Worm (Caenorhabditis elegans): ENCODE measurements around the gene ctsa-1.1.
A peak's percentile ranks its signal among the peaks of the same experiment; 100 is the strongest.

Gene ctsa-1.1

DNA sequence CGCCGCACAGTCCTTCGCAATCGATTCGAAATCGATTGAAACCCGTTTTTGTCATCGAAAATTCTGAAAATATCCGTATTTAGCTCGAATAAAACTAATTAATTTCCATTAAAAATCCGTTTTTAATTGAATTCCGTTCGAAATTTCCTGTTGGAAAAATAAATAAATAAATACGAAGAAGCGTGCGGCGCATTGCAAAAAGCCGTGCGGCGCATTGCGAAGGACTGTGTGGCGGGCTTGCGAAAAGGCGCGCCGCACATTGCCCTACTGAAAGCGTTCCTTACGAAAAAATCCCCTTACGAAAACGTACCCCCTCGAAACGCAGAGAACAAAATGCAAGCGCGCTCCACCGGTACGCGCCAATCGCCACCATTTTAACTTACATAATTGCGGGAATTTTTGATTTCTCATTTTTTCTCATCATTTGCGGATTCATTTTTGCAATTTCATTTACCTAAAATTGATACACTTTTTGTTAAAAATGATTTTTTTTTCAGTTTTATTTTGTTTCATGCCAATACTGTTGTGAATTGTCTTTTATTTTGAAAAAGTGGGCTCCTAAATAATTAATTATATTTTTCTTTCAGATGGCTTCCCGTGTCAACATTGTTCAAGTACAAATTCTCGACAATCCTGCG lies 35.8 kb upstream of the ctsa-1.1 start, which contains the start of gene unc-85:
Gene unc-85 (plus strand): TSS at position 588 of the 638 bp plus-strand sequence.
- peak; percentile 68 for TF ChIP-seq drap-1 (GFP tag; optimal IDR thresholded peaks at IDR 0.05)
- TF ChIP-seq mep-1 (tag; optimal IDR thresholded peaks at IDR 0.05), result peak; percentile 70
- TF ChIP-seq lin-13 (tag; optimal IDR thresholded peaks at IDR 0.05), result peak; percentile 12
- TF ChIP-seq ztf-11 (tag; optimal IDR thresholded peaks at IDR 0.05), result peak; percentile 29
- TF ChIP-seq unc-120 (tag; optimal IDR thresholded peaks at IDR 0.05; ENCODE audit: poor library complexity, severe bottlenecking), result peak; percentile 68
- peak; percentile 48 for TF ChIP-seq ces-1 (GFP tag; optimal IDR thresholded peaks at IDR 0.05)
- TF ChIP-seq M03D4.4 (tag; optimal IDR thresholded peaks at IDR 0.05), result peak; percentile 57
- TF ChIP-seq lsy-2 (tag; optimal IDR thresholded peaks at IDR 0.05), result peak; percentile 67
- peak; percentile 87 for TF ChIP-seq sptf-1 (tag; optimal IDR thresholded peaks at IDR 0.05)
- peak; percentile 77 for TF ChIP-seq mls-2 (tag; optimal IDR thresholded peaks at IDR 0.05)
- peak; percentile 6 for TF ChIP-seq hlh-1 (tag; optimal IDR thresholded peaks at IDR 0.05)
- peak; percentile 66 for TF ChIP-seq ceh-43 (GFP tag; optimal IDR thresholded peaks at IDR 0.05)
- TF ChIP-seq cnd-1 (tag; optimal IDR thresholded peaks at IDR 0.05), result peak; percentile 48
- peak; percentile 48 for TF ChIP-seq ham-2 (GFP tag; optimal IDR thresholded peaks at IDR 0.05)
- peak; percentile 6 for TF ChIP-seq elt-1 (tag; optimal IDR thresholded peaks at IDR 0.05; ENCODE audit: borderline replicate concordance, insufficient read depth)
- peak; percentile 60 for TF ChIP-seq nhr-237 (tag; optimal IDR thresholded peaks at IDR 0.05)

DNA sequence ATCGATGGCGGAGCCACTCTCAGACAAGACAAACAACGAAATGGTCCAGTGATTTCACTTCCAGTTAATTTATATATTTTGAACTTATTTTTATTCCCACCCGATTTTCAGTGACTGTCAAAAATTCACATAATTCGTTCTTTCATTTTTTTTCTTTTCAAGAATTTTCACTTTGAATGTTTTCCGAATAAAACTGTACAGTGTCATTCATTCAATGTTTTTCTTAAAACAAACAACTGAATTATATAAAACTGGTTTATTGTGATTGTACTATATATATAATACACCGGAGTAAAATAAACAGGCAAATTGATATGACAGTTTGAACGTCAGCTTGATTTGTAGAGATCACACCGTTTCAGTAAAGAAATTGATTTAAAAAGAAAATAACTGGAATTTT lies 34.4 kb upstream of the ctsa-1.1 start:
- TF ChIP-seq nhr-2 (tag; optimal IDR thresholded peaks at IDR 0.05) (no peak), blmp-1 (tag; optimal IDR thresholded peaks at IDR 0.05) (no peak), zip-8 (tag; optimal IDR thresholded peaks at IDR 0.05) (no peak), ceh-43 (GFP tag; optimal IDR thresholded peaks at IDR 0.05) (no peak), lin-13 (tag; optimal IDR thresholded peaks at IDR 0.05) (no peak), flh-1 (GFP tag; optimal IDR thresholded peaks at IDR 0.05) (no peak), nhr-237 (tag; optimal IDR thresholded peaks at IDR 0.05) (no peak), ceh-83 (GFP tag; optimal IDR thresholded peaks at IDR 0.05) (no peak), lin-32 (GFP tag; optimal IDR thresholded peaks at IDR 0.05) (no peak), lsy-2 (tag; optimal IDR thresholded peaks at IDR 0.05) (no peak), unc-39 (tag; optimal IDR thresholded peaks at IDR 0.05) (no peak), ceh-39 (tag; optimal IDR thresholded peaks at IDR 0.05) (no peak), mls-2 (tag; optimal IDR thresholded peaks at IDR 0.05) (no peak), mep-1 (tag; optimal IDR thresholded peaks at IDR 0.05) (no peak), sptf-1 (tag; optimal IDR thresholded peaks at IDR 0.05) (no peak), elt-1 (tag; optimal IDR thresholded peaks at IDR 0.05; ENCODE audit: borderline replicate concordance, insufficient read depth) (no peak), drap-1 (GFP tag; optimal IDR thresholded peaks at IDR 0.05) (no peak), hlh-1 (tag; optimal IDR thresholded peaks at IDR 0.05) (no peak), ces-1 (GFP tag; optimal IDR thresholded peaks at IDR 0.05) (no peak)

DNA sequence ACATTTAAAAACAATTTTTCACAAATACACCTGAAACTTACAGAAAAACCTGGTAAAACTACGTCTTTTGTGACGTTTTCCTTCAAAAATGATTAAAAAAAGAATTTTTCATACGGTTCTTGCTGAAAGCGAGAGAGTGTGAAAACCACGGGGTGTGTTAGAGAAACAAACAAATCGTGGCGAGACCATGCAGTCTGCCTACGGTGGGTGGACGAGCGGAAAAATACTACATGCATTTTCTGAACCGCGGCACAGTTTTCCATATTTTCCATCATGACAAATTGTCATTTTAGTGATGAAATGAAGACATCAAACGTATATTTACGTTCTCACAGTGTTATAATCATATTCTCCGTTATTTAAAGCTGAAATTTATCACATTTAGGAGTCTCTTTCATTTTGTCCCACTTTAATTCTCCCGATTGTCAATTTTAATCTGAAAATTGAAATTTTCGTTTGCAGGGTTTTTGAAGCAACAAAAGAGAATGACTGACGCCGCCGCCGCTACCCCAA lies 31.0 kb upstream of the ctsa-1.1 start, which contains the start of the genes F10G7.9 and tsn-1:
Gene F10G7.9 (minus strand): TSS at position 127 of the 513 bp plus-strand sequence.
Gene tsn-1 (plus strand): TSS at position 463 of the 513 bp plus-strand sequence.
- TF ChIP-seq mab-5 (tag; optimal IDR thresholded peaks at IDR 0.05), result no peak
- no peak for TF ChIP-seq blmp-1 (tag; optimal IDR thresholded peaks at IDR 0.05)
- TF ChIP-seq unc-39 (tag; optimal IDR thresholded peaks at IDR 0.05), result no peak
- no peak for TF ChIP-seq mls-2 (tag; optimal IDR thresholded peaks at IDR 0.05)
- TF ChIP-seq tbx-8 (GFP tag; optimal IDR thresholded peaks at IDR 0.05), result no peak
- no peak for TF ChIP-seq ham-2 (GFP tag; optimal IDR thresholded peaks at IDR 0.05)
- no peak for TF ChIP-seq ces-1 (GFP tag; optimal IDR thresholded peaks at IDR 0.05)
- no peak for TF ChIP-seq nhr-237 (tag; optimal IDR thresholded peaks at IDR 0.05)
- TF ChIP-seq ztf-11 (tag; optimal IDR thresholded peaks at IDR 0.05), result no peak
- TF ChIP-seq lin-13 (tag; optimal IDR thresholded peaks at IDR 0.05), result peak; percentile 20
- no peak for TF ChIP-seq hlh-1 (tag; optimal IDR thresholded peaks at IDR 0.05)
- no peak for TF ChIP-seq M03D4.4 (tag; optimal IDR thresholded peaks at IDR 0.05)
- no peak for TF ChIP-seq elt-1 (tag; optimal IDR thresholded peaks at IDR 0.05; ENCODE audit: borderline replicate concordance, insufficient read depth)
- TF ChIP-seq ceh-43 (GFP tag; optimal IDR thresholded peaks at IDR 0.05), result no peak
- TF ChIP-seq mep-1 (tag; optimal IDR thresholded peaks at IDR 0.05), result peak; percentile 8
- no peak for TF ChIP-seq drap-1 (GFP tag; optimal IDR thresholded peaks at IDR 0.05)
- TF ChIP-seq ceh-83 (GFP tag; optimal IDR thresholded peaks at IDR 0.05), result no peak
- TF ChIP-seq sem-2 (GFP tag; optimal IDR thresholded peaks at IDR 0.05), result no peak
- TF ChIP-seq nhr-2 (tag; optimal IDR thresholded peaks at IDR 0.05), result no peak
- TF ChIP-seq pha-4 (tag; optimal IDR thresholded peaks at IDR 0.05), result peak; percentile 57
- TF ChIP-seq ceh-39 (tag; optimal IDR thresholded peaks at IDR 0.05), result no peak
- TF ChIP-seq snpc-4 (tag; optimal IDR thresholded peaks at IDR 0.05), result no peak
- TF ChIP-seq lsy-2 (tag; optimal IDR thresholded peaks at IDR 0.05), result peak; percentile 95
- TF ChIP-seq bed-3 (GFP tag; optimal IDR thresholded peaks at IDR 0.05), result no peak

Data from whole organism, mixed stage, embryonic.